Worm (Caenorhabditis elegans) whole organism, mixed stage, embryonic: ENCODE results near the gene rfs-1.

ENCODE experiments used
- lsy-2 ChIP-seq: fragments of 150-350 bp; optimal IDR thresholded peaks from 2 replicates; lab custom pipeline; 2014; ENCODE audit warnings: missing biosample characterization, missing genetic modification characterization
- unc-62 ChIP-seq: fragments of 150-350 bp; optimal IDR thresholded peaks from 2 replicates; lab custom pipeline; 2014; ENCODE audit warnings: missing biosample characterization, missing genetic modification reagents, missing genetic modification characterization

DNA sequence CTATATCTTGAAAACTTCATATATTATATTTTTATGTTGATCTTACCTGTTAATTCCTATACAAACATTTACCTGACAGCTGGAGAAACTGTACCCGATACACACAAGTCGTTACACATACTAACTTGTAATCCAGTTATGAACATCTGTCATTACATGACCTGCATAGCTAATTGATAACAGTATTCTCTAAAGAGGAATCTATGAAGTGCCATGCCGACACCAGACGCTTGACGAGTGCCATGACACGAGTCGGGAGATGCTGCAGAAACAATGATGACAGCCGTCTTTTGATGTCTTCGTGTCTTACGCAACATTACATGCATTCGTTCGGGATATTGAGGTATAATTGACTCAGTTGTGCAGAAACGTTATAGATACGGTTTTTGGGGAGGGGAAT, 6.2 kb upstream of the rfs-1 start:
- TF ChIP-seq unc-62 (no peak), lsy-2 (no peak)
